Worm (Caenorhabditis elegans): ENCODE data around the gene F25F2.1.

ce11 chrIII:4517781-4518180, 9.1 kb downstream of the F25F2.1 start:
- TF ChIP-seq ztf-29 (GFP tag; IDR thresholded peaks at IDR 0.05), result no peak
- TF ChIP-seq T22C8.4 (GFP tag; IDR thresholded peaks at IDR 0.05), result no peak
- TF ChIP-seq flt-1 (GFP tag; IDR thresholded peaks at IDR 0.05), result no peak
- TF ChIP-seq tab-1 (GFP tag; IDR thresholded peaks at IDR 0.05), result no peak

Data from whole organism, midembryonic.